Fruit fly (Drosophila melanogaster): Measurements from ENCODE around the gene gish.

dm6 chr3R:16334797-16335196, 62.5 kb downstream of the gish start:
- TF ChIP-seq kay (GFP tag; ENCODE audit: borderline replicate concordance) (no peak), cic (GFP tag; optimal IDR thresholded peaks at IDR 0.05) (no peak), Mnt (GFP tag; optimal IDR thresholded peaks at IDR 0.05) (no peak)
